Worm (Caenorhabditis elegans) whole organism, L4 larva: Measurements from ENCODE around the gene B0244.10.

ENCODE experiments used
- F37D6.2 ChIP-seq: sonication (generic microtip); optimal IDR thresholded peaks from 2 replicates; lab custom pipeline; 2016; ENCODE audit warnings: mild to moderate bottlenecking, missing genetic modification characterization, missing compliant biosample characterization
- F44E2.7 ChIP-seq: fragments of 200-800 bp; sonication (Bioruptor generic); IDR thresholded peaks from 2 replicates; pipeline ENCODE4 v2.1.2; 2022; ENCODE audit warnings: missing genetic modification characterization, missing compliant biosample characterization
- R02D3.7 ChIP-seq: fragments of 150-350 bp; sonication (generic microtip); optimal IDR thresholded peaks from 3 replicates; lab custom pipeline; 2014; ENCODE audit warnings: missing biosample characterization, missing genetic modification characterization
- T26A8.4 ChIP-seq: fragments of 200-800 bp; sonication (Bioruptor generic); IDR thresholded peaks from 2 replicates; pipeline ENCODE4 v1.3.6; 2022; ENCODE audit warnings: missing genetic modification characterization, missing compliant biosample characterization
- Y5F2A.4 ChIP-seq: fragments of 200-800 bp; sonication (Bioruptor generic); optimal IDR thresholded peaks from 2 replicates; lab custom pipeline; 2018; ENCODE audit warnings: mild to moderate bottlenecking, missing genetic modification characterization, missing compliant biosample characterization
- Y75B8A.6 ChIP-seq: fragments of 200-800 bp; sonication (Bioruptor generic); IDR thresholded peaks from 2 replicates; pipeline ENCODE4 v1.3.6; 2022; ENCODE audit warnings: missing genetic modification reagents, missing genetic modification characterization, missing compliant biosample characterization
- ZK546.5 ChIP-seq, 2 experiments: sonication (generic microtip); optimal IDR thresholded peaks; 2 replicates each; lab custom pipeline; 2017; ENCODE audit warnings: missing biosample characterization in 2 of 2, missing genetic modification characterization in 2 of 2
- aly-2 ChIP-seq: sonication (generic microtip); optimal IDR thresholded peaks from 2 replicates; lab custom pipeline; 2018; ENCODE audit warnings: missing biosample characterization, missing genetic modification characterization
- ceh-28 ChIP-seq: fragments of 150-350 bp; optimal IDR thresholded peaks from 2 replicates; lab custom pipeline; 2014; ENCODE audit warnings: missing biosample characterization, missing genetic modification reagents, missing genetic modification characterization
- ceh-44 ChIP-seq: fragments of 200-800 bp; sonication (Bioruptor generic); IDR thresholded peaks from 2 replicates; pipeline ENCODE4 v1.3.6; 2022; ENCODE audit warnings: missing genetic modification reagents, missing genetic modification characterization, missing compliant biosample characterization
- ceh-62 ChIP-seq: sonication (generic microtip); optimal IDR thresholded peaks from 2 replicates; lab custom pipeline; 2017; ENCODE audit warnings: missing biosample characterization, missing genetic modification characterization
- ces-1 ChIP-seq: fragments of 150-350 bp; sonication (generic microtip); optimal IDR thresholded peaks from 4 replicates; lab custom pipeline; 2014; ENCODE audit warnings: missing biosample characterization, missing genetic modification reagents, missing genetic modification characterization
- ctbp-1 ChIP-seq: fragments of 200-800 bp; sonication (Bioruptor generic); IDR thresholded peaks from 2 replicates; pipeline ENCODE4 v1.3.6; 2022; ENCODE audit warnings: missing genetic modification reagents, missing genetic modification characterization, missing compliant biosample characterization
- daf-16 ChIP-seq, 3 experiments: sonication (generic microtip); optimal IDR thresholded peaks; 2 replicates each; lab custom pipeline; 2016 to 2017; ENCODE audit warnings: missing genetic modification characterization in 3 of 3, missing genetic modification reagents in 3 of 3, mild to moderate bottlenecking in 2 of 3, missing compliant biosample characterization in 2 of 3, missing biosample characterization in 1 of 3, moderate library complexity in 1 of 3
- daf-19 ChIP-seq: fragments of 200-800 bp; sonication (Bioruptor generic); conservative IDR thresholded peaks from 2 replicates; pipeline ENCODE4 v1.3.6; 2022; ENCODE audit warnings: missing genetic modification characterization, missing compliant biosample characterization
- daf-8 ChIP-seq: fragments of 200-800 bp; sonication (Bioruptor generic); IDR thresholded peaks from 2 replicates; pipeline ENCODE4 v1.3.6; 2022; ENCODE audit warnings: missing genetic modification characterization, missing compliant biosample characterization
- dmd-6 ChIP-seq: fragments of 200-800 bp; sonication (Bioruptor generic); IDR thresholded peaks from 2 replicates; pipeline ENCODE4 v1.3.6; 2022; ENCODE audit warnings: missing genetic modification reagents, missing genetic modification characterization, missing compliant biosample characterization
- dpl-1 ChIP-seq: fragments of 150-350 bp; optimal IDR thresholded peaks from 2 replicates; lab custom pipeline; 2014; ENCODE audit warnings: missing biosample characterization, missing genetic modification reagents, missing genetic modification characterization
- dve-1 ChIP-seq: sonication (generic microtip); optimal IDR thresholded peaks from 2 replicates; lab custom pipeline; 2017; ENCODE audit warnings: antibody characterized with exemption, mild to moderate bottlenecking, missing genetic modification characterization, missing compliant biosample characterization; ENCODE audit not compliant: insufficient read depth
- egl-27 ChIP-seq: sonication (generic microtip); optimal IDR thresholded peaks from 3 replicates; lab custom pipeline; 2017; ENCODE audit warnings: missing biosample characterization, missing genetic modification reagents, missing genetic modification characterization
- fkh-10 ChIP-seq: fragments of 150-350 bp; optimal IDR thresholded peaks from 2 replicates; lab custom pipeline; 2014; ENCODE audit warnings: missing biosample characterization, missing genetic modification reagents, missing genetic modification characterization
- fos-1 ChIP-seq: fragments of 150-350 bp; optimal IDR thresholded peaks from 2 replicates; lab custom pipeline; 2014; ENCODE audit warnings: missing biosample characterization, missing genetic modification characterization
- hlh-30 ChIP-seq: sonication (generic microtip); optimal IDR thresholded peaks from 2 replicates; lab custom pipeline; 2017; ENCODE audit warnings: antibody characterized with exemption, mild to moderate bottlenecking, missing genetic modification characterization, missing compliant biosample characterization; ENCODE audit not compliant: insufficient read depth
- hmg-1.1 ChIP-seq: fragments of 200-800 bp; sonication (Bioruptor generic); IDR thresholded peaks from 2 replicates; pipeline ENCODE4 v1.3.6; 2022; ENCODE audit warnings: missing genetic modification reagents, missing genetic modification characterization, missing compliant biosample characterization
- lim-7 ChIP-seq: fragments of 200-800 bp; sonication (Bioruptor generic); IDR thresholded peaks from 2 replicates; pipeline ENCODE4 v1.3.6; 2022; ENCODE audit warnings: missing genetic modification characterization, missing compliant biosample characterization
- lin-38 ChIP-seq: fragments of 200-800 bp; sonication (Bioruptor generic); IDR thresholded peaks from 2 replicates; pipeline ENCODE4 v1.3.6; 2022; ENCODE audit warnings: missing genetic modification reagents, missing genetic modification characterization, missing compliant biosample characterization
- lin-39 ChIP-seq: fragments of 150-350 bp; optimal IDR thresholded peaks from 2 replicates; lab custom pipeline; 2014; ENCODE audit warnings: missing biosample characterization, missing genetic modification reagents, missing genetic modification characterization
- lir-3 ChIP-seq: sonication (generic microtip); optimal IDR thresholded peaks from 2 replicates; lab custom pipeline; 2016; ENCODE audit warnings: mild to moderate bottlenecking, missing genetic modification characterization, missing compliant biosample characterization
- mep-1 ChIP-seq: fragments of 150-350 bp; sonication (generic microtip); optimal IDR thresholded peaks from 3 replicates; lab custom pipeline; 2014; ENCODE audit warnings: missing biosample characterization, missing genetic modification characterization
- mes-2 ChIP-seq: sonication (generic microtip); optimal IDR thresholded peaks from 2 replicates; lab custom pipeline; 2016; ENCODE audit warnings: missing genotype, mild to moderate bottlenecking, missing genetic modification characterization, missing compliant biosample characterization; ENCODE audit not compliant: poor library complexity, severe bottlenecking
- nhr-10 ChIP-seq: fragments of 150-350 bp; optimal IDR thresholded peaks from 2 replicates; lab custom pipeline; 2014; ENCODE audit warnings: missing biosample characterization, missing genetic modification characterization
- nhr-102 ChIP-seq: sonication (generic microtip); optimal IDR thresholded peaks from 2 replicates; lab custom pipeline; 2016; ENCODE audit warnings: mild to moderate bottlenecking, missing genetic modification characterization, moderate library complexity, missing compliant biosample characterization
- nhr-111 ChIP-seq: fragments of 200-800 bp; sonication (Bioruptor generic); optimal IDR thresholded peaks from 2 replicates; lab custom pipeline; 2018; ENCODE audit warnings: mild to moderate bottlenecking, missing genetic modification characterization, missing compliant biosample characterization
- nhr-25 ChIP-seq: sonication (generic microtip); optimal IDR thresholded peaks from 2 replicates; lab custom pipeline; 2017; ENCODE audit warnings: missing genetic modification characterization, mild to moderate bottlenecking, missing compliant biosample characterization, antibody characterized with exemption, moderate library complexity, borderline replicate concordance; ENCODE audit not compliant: insufficient read depth
- nhr-42 ChIP-seq: fragments of 200-800 bp; sonication (Bioruptor generic); IDR thresholded peaks from 2 replicates; pipeline ENCODE4 v1.3.6; 2022; ENCODE audit warnings: missing genetic modification characterization, missing compliant biosample characterization
- nhr-6 ChIP-seq: fragments of 150-350 bp; optimal IDR thresholded peaks from 2 replicates; lab custom pipeline; 2014; ENCODE audit warnings: missing biosample characterization, missing genetic modification characterization
- nhr-76 ChIP-seq: fragments of 150-350 bp; optimal IDR thresholded peaks from 2 replicates; lab custom pipeline; 2014; ENCODE audit warnings: missing biosample characterization, missing genetic modification characterization
- nhr-77 ChIP-seq: fragments of 150-350 bp; optimal IDR thresholded peaks from 2 replicates; lab custom pipeline; 2014; ENCODE audit warnings: missing biosample characterization, missing genetic modification characterization
- pha-4 ChIP-seq, 2 experiments: fragments of 150-350 bp in 1 of 2; fragments of 200-800 bp in 1 of 2; sonication (Bioruptor generic) in 1 of 2; IDR thresholded peaks in 1 of 2; optimal IDR thresholded peaks in 1 of 2; 2 replicates each; pipeline versions ENCODE4 v1.3.6 to Lab custom; 2014 to 2022; ENCODE audit warnings: missing genetic modification characterization in 2 of 2, missing genetic modification reagents in 2 of 2, missing biosample characterization in 1 of 2, missing compliant biosample characterization in 1 of 2
- rbr-2 ChIP-seq: sonication (generic microtip); optimal IDR thresholded peaks from 2 replicates; lab custom pipeline; 2016; ENCODE audit warnings: missing genotype, missing genetic modification characterization, missing compliant biosample characterization
- saeg-2 ChIP-seq: fragments of 200-800 bp; sonication (Bioruptor generic); IDR thresholded peaks from 2 replicates; pipeline ENCODE4 v1.3.6; 2022; ENCODE audit warnings: missing genetic modification reagents, missing genetic modification characterization, missing compliant biosample characterization
- spr-3 ChIP-seq: fragments of 200-800 bp; sonication (Bioruptor generic); optimal IDR thresholded peaks from 2 replicates; lab custom pipeline; 2018; ENCODE audit warnings: mild to moderate bottlenecking, missing genetic modification characterization, missing compliant biosample characterization
- tag-97 ChIP-seq: fragments of 200-800 bp; sonication (Bioruptor generic); IDR thresholded peaks from 2 replicates; pipeline ENCODE4 v1.3.6; 2022; ENCODE audit warnings: missing genetic modification characterization, missing compliant biosample characterization
- unc-62 ChIP-seq, 3 experiments: fragments of 150-350 bp in 1 of 3; sonication (generic microtip); optimal IDR thresholded peaks in 2 of 3; peaks in 1 of 3; 1 replicate in 1 of 3; 2 replicates in 2 of 3; lab custom pipeline; 2014 to 2017; ENCODE audit warnings: missing biosample characterization in 3 of 3, missing genetic modification characterization in 3 of 3, missing genetic modification reagents in 3 of 3, missing genotype in 1 of 3
- vab-7 ChIP-seq: fragments of 200-800 bp; sonication (Bioruptor generic); IDR thresholded peaks from 2 replicates; pipeline ENCODE4 v1.3.6; 2022; ENCODE audit warnings: missing genetic modification reagents, missing genetic modification characterization, missing compliant biosample characterization
- ztf-7 ChIP-seq: fragments of 150-350 bp; optimal IDR thresholded peaks from 2 replicates; lab custom pipeline; 2014; ENCODE audit warnings: missing biosample characterization, missing genetic modification characterization

B0244.10 gene

DNA sequence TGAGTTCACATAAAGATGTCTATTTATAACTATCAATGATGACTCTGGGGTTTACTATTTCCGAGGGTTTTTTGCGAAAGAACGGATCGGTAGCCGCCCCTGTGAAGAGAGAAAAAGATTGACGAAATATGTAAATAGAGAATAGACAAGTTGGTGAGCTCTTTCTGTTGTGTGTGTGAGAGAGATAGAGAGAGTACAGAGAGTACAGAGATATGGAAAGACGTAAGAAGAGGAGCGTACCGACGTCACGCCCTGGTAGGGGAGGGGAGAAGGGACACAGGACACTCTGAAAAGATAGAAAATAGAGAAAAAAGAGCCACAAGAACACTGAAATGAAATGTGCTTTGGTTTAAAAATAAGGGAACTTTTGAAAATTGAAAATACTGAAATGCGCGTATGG is 46.7 kb upstream of the B0244.10 start (continued):
- peak; percentile 44; the same call in 1 of the 2 replicates for TF ChIP-seq ctbp-1 (GFP tag; lab: Robert Waterston, UW)
- no peak for TF ChIP-seq pha-4 (GFP tag; IDR thresholded peaks at IDR 0.05; lab: Robert Waterston, UW)
- peak; percentile 73 for TF ChIP-seq pha-4 (tag; optimal IDR thresholded peaks at IDR 0.05; lab: Kevin White, UChicago)
- no peak for TF ChIP-seq daf-19
- TF ChIP-seq Y75B8A.6: no peak
- no peak for TF ChIP-seq nhr-42
- TF ChIP-seq ceh-62 (tag; lab: Kevin White, UChicago): no peak
- peak; percentile 73 for TF ChIP-seq dve-1

DNA sequence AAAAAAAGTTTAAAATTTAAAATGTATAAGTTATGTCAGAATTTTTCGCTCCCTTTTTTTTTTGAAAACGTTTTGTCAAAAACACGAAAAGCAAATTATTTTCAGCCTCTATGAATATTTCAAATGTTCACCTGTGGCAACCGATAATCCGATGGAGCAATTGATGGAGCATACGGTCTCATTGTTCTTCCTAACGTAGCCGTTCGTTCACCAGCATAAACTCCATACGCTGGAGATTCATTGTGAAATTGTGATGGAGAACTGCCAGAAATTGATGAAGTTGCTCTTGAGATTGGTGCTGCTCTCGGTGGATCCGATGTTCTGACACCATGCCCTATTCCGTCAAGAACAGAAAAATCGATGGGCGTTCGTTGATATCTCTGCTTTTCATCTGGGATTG is 43.1 kb upstream of the B0244.10 start:
- 0 out of 2 replicates have a peak, but pooled peaks have one; percentile 21 for TF ChIP-seq F44E2.7 (GFP tag; lab: Robert Waterston, UW)
- TF ChIP-seq saeg-2 (GFP tag; lab: Robert Waterston, UW): no peak
- TF ChIP-seq unc-62 (GFP tag; optimal IDR thresholded peaks at IDR 0.05 in 1 of 2; lab: Kevin White, UChicago): peak in 1 of 2 experiments; percentile 92
- TF ChIP-seq unc-62 (tag; optimal IDR thresholded peaks at IDR 0.05; lab: Kevin White, UChicago): no peak

DNA sequence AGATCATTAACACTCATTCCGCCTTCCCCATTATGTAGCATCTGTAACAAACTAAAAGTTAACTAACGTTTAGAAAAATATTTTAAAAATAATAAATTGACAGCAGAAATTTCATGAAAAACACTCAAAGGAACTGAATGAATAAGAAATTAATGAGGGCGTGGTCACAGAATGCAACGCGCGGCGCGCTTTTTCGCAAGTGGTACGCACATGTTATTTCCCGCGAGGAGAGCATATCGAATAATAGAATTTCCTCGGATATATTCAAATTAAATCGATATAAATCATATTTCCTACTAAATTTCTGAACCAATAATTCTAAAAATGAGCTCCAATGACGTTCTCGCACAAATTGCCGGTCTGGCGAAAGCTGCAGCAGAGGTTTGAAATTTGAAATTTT is 42.3 kb upstream of the B0244.10 start, which contains the start of the genes abi-1 and arle-14:
Gene abi-1 (minus strand): TSS at position 51 of the 400 bp plus-strand sequence.
Gene arle-14 (plus strand): TSS at position 217 of the 400 bp plus-strand sequence.
- no peak for TF ChIP-seq tag-97 (GFP tag; lab: Robert Waterston, UW)
- TF ChIP-seq lin-39 (tag; lab: Kevin White, UChicago): no peak
- no peak for TF ChIP-seq hmg-1.1 (GFP tag; lab: Robert Waterston, UW)
- TF ChIP-seq ces-1 (GFP tag; lab: Kevin White, UChicago): no peak
- no peak for TF ChIP-seq nhr-42
- TF ChIP-seq daf-16 (GFP tag; optimal IDR thresholded peaks at IDR 0.05; lab: Kevin White, UChicago): no peak
- TF ChIP-seq daf-16 (tag; optimal IDR thresholded peaks at IDR 0.05; lab: Kevin White, UChicago): peak; percentile 12
- no peak for TF ChIP-seq F37D6.2 (tag; lab: Kevin White, UChicago)
- TF ChIP-seq lin-38: 0 out of 2 replicates have a peak, but pooled peaks have one; percentile 25
- TF ChIP-seq spr-3 (GFP tag; lab: Kevin White, UChicago): no peak
- TF ChIP-seq egl-27: no peak
- no peak for TF ChIP-seq Y5F2A.4 (GFP tag; lab: Kevin White, UChicago)
- no peak for TF ChIP-seq ZK546.5 (tag; optimal IDR thresholded peaks at IDR 0.05; lab: Kevin White, UChicago)
- peak; percentile 71 for TF ChIP-seq mes-2 (tag; lab: Kevin White, UChicago)
- TF ChIP-seq nhr-102 (tag; lab: Kevin White, UChicago): no peak
- TF ChIP-seq ceh-28 (tag; lab: Kevin White, UChicago): no peak
- no peak for TF ChIP-seq lir-3 (tag; lab: Kevin White, UChicago)
- no peak for TF ChIP-seq mep-1 (tag; lab: Kevin White, UChicago)
- no peak for TF ChIP-seq nhr-25 (tag; lab: Kevin White, UChicago)
- no peak for TF ChIP-seq dve-1
- TF ChIP-seq saeg-2 (GFP tag; lab: Robert Waterston, UW): no peak
- TF ChIP-seq ctbp-1 (GFP tag; lab: Robert Waterston, UW): no peak
- no peak for TF ChIP-seq vab-7 (GFP tag; lab: Robert Waterston, UW)
- TF ChIP-seq ztf-7 (tag; lab: Kevin White, UChicago): no peak
- TF ChIP-seq dmd-6 (GFP tag; lab: Robert Waterston, UW): no peak
- TF ChIP-seq nhr-77 (tag; lab: Kevin White, UChicago): no peak
- no peak for TF ChIP-seq fos-1
- no peak for TF ChIP-seq nhr-10
- TF ChIP-seq nhr-6 (tag; lab: Kevin White, UChicago): peak; percentile 12
- TF ChIP-seq R02D3.7: no peak
- TF ChIP-seq T26A8.4: no peak
- TF ChIP-seq ceh-44: no peak
- TF ChIP-seq nhr-76 (tag; lab: Kevin White, UChicago): no peak
- TF ChIP-seq dpl-1 (GFP tag; lab: Kevin White, UChicago): peak; percentile 9
- no peak for TF ChIP-seq daf-8 (GFP tag; lab: Robert Waterston, UW)
- no peak for TF ChIP-seq lim-7 (GFP tag; lab: Robert Waterston, UW)
- TF ChIP-seq rbr-2 (tag; lab: Kevin White, UChicago): peak; percentile 13
- TF ChIP-seq nhr-111 (GFP tag; lab: Kevin White, UChicago): no peak
- no peak for TF ChIP-seq aly-2
- TF ChIP-seq hlh-30 (tag; lab: Kevin White, UChicago): peak; percentile 17
- no peak for TF ChIP-seq fkh-10 (GFP tag; lab: Kevin White, UChicago)
